Fruit fly (Drosophila melanogaster): Measurements from ENCODE around the gene pll.

The pll gene

dm6 chr3R:27288202-27289135 is 35.5 kb upstream of the pll start, which contains the start of the genes bigmax and Hmu (continued):
- TF ChIP-seq gsb-n (tag; optimal IDR thresholded peaks at IDR 0.05), result peak; percentile 62
- no peak for TF ChIP-seq Sry-β (GFP tag; optimal IDR thresholded peaks at IDR 0.05)
- peak; percentile 78 for TF ChIP-seq E2f1 (GFP tag; IDR thresholded peaks at IDR 0.05)
- TF ChIP-seq CG11504 (tag; optimal IDR thresholded peaks at IDR 0.05), result peak; percentile 80
- peak; percentile 47 for TF ChIP-seq CG16815 (GFP tag; optimal IDR thresholded peaks at IDR 0.05)
- peak; percentile 85 for TF ChIP-seq CG9609 (GFP tag; optimal IDR thresholded peaks at IDR 0.05)
- TF ChIP-seq H15 (GFP tag; IDR thresholded peaks at IDR 0.05), result peak; percentile 75
- TF ChIP-seq CG14441 (GFP tag; IDR thresholded peaks at IDR 0.05), result peak; percentile 91
- TF ChIP-seq Nf-YB (GFP tag; optimal IDR thresholded peaks at IDR 0.05), result peak; percentile 55
- peak; percentile 88 for TF ChIP-seq NFAT (GFP tag; IDR thresholded peaks at IDR 0.05)
- peak; percentile 85 for TF ChIP-seq hb (GFP tag; IDR thresholded peaks at IDR 0.05; ENCODE audit: partially characterized antibody)
- no peak for TF ChIP-seq yki (optimal IDR thresholded peaks at IDR 0.05)
- peak; percentile 95 for TF ChIP-seq CG9797 (GFP tag; optimal IDR thresholded peaks at IDR 0.05)
- peak; percentile 63 for TF ChIP-seq CG7271 (tag; optimal IDR thresholded peaks at IDR 0.05)
- TF ChIP-seq Atf-2 (GFP tag; optimal IDR thresholded peaks at IDR 0.05), result peak; percentile 85
- peak; percentile 86 for TF ChIP-seq ttk (GFP tag; IDR thresholded peaks at IDR 0.05)
- no peak for TF ChIP-seq Dip2 (GFP tag; IDR thresholded peaks at IDR 0.05)
- peak; percentile 76 for TF ChIP-seq Taf1 (GFP tag; IDR thresholded peaks at IDR 0.05)
- TF ChIP-seq sqz (GFP tag; optimal IDR thresholded peaks at IDR 0.05), result peak; percentile 83
- TF ChIP-seq tup (GFP tag; optimal IDR thresholded peaks at IDR 0.05), result peak; percentile 16
- TF ChIP-seq Six4 (GFP tag; optimal IDR thresholded peaks at IDR 0.05), result peak; percentile 61
- TF ChIP-seq pum (GFP tag; optimal IDR thresholded peaks at IDR 0.05), result peak; percentile 85
- TF ChIP-seq Hey (tag; optimal IDR thresholded peaks at IDR 0.05), result no peak
- TF ChIP-seq crol (GFP tag; IDR thresholded peaks at IDR 0.05), result peak; percentile 87
- peak; percentile 82 to 85 for TF ChIP-seq Pdp1 (GFP tag; optimal IDR thresholded peaks at IDR 0.05)
- TF ChIP-seq CG13624 (GFP tag; optimal IDR thresholded peaks at IDR 0.05), result peak; percentile 97
- TF ChIP-seq inv (GFP tag; IDR thresholded peaks at IDR 0.05; ENCODE audit: partially characterized antibody), result peak; percentile 90
- no peak for TF ChIP-seq ash1 (GFP tag; optimal IDR thresholded peaks at IDR 0.05)
- TF ChIP-seq ERR (GFP tag; optimal IDR thresholded peaks at IDR 0.05), result peak; percentile 86
- peak; percentile 84 for TF ChIP-seq dysf (GFP tag; IDR thresholded peaks at IDR 0.05)
- no peak for TF ChIP-seq fd102C (GFP tag; optimal IDR thresholded peaks at IDR 0.05)
- TF ChIP-seq Kr (GFP tag; optimal IDR thresholded peaks at IDR 0.05), result no peak
- peak; percentile 51 for TF ChIP-seq salm (tag; optimal IDR thresholded peaks at IDR 0.05)
- TF ChIP-seq CG7987 (GFP tag; optimal IDR thresholded peaks at IDR 0.05), result peak; percentile 91
- peak; percentile 83 for TF ChIP-seq CG10366 (GFP tag; IDR thresholded peaks at IDR 0.05)
- peak; percentile 82 for TF ChIP-seq Max (GFP tag; optimal IDR thresholded peaks at IDR 0.05)
- TF ChIP-seq bsh (GFP tag; optimal IDR thresholded peaks at IDR 0.05), result peak; percentile 26 to 78
- peak; percentile 36 for TF ChIP-seq odd (GFP tag; optimal IDR thresholded peaks at IDR 0.05)
- TF ChIP-seq CG14860 (GFP tag; IDR thresholded peaks at IDR 0.05; ENCODE audit: partially characterized antibody), result peak; percentile 81
- peak; percentile 62 for TF ChIP-seq gcm (GFP tag; optimal IDR thresholded peaks at IDR 0.05)
- TF ChIP-seq chinmo (GFP tag; IDR thresholded peaks at IDR 0.05; ENCODE audit: partially characterized antibody), result peak; percentile 81; the same call in 2 of the 4 replicates
- TF ChIP-seq ato (GFP tag; IDR thresholded peaks at IDR 0.05; ENCODE audit: partially characterized antibody), result peak; percentile 51; the same call in 1 of the 2 replicates
- peak; percentile 83 for TF ChIP-seq Sox102F (GFP tag; optimal IDR thresholded peaks at IDR 0.05)
- TF ChIP-seq tio (GFP tag; optimal IDR thresholded peaks at IDR 0.05), result no peak
- peak; percentile 41 for TF ChIP-seq NC2α (GFP tag; optimal IDR thresholded peaks at IDR 0.05)
- peak; percentile 67 for TF ChIP-seq CG12071 (GFP tag; optimal IDR thresholded peaks at IDR 0.05)
- peak; percentile 88 for TF ChIP-seq CG14710 (tag; optimal IDR thresholded peaks at IDR 0.05)
- TF ChIP-seq CG7372 (GFP tag; IDR thresholded peaks at IDR 0.05), result peak; percentile 81

Measured in whole organism, embryonic.